Fruit fly (Drosophila melanogaster) whole organism, embryonic: ENCODE data around the gene RpS14a.

Source experiments
- Antp ChIP-seq: fragments of 200-800 bp; sonication (Bioruptor generic); optimal IDR thresholded peaks from 3 replicates; lab custom pipeline; 2016; ENCODE audit warnings: missing biosample characterization, missing genetic modification characterization
- Atf6 ChIP-seq: fragments of 200-800 bp; sonication (Bioruptor generic); IDR thresholded peaks from 2 replicates; pipeline ENCODE4 v1.3.6; 2022; ENCODE audit warnings: missing biosample characterization, missing genetic modification characterization
- Bgb ChIP-seq: fragments of 200-800 bp; sonication (Bioruptor generic); IDR thresholded peaks from 2 replicates; pipeline ENCODE4 v1.3.6; 2022; ENCODE audit warnings: missing biosample characterization, missing genetic modification characterization; ENCODE audit not compliant: partially characterized antibody
- CG10209 ChIP-seq: fragments of 200-800 bp; sonication (Bioruptor generic); optimal IDR thresholded peaks from 3 replicates; lab custom pipeline; 2017; ENCODE audit warnings: missing biosample characterization, mild to moderate bottlenecking, missing genetic modification characterization, missing genetic modification reagents
- CG10565 ChIP-seq: fragments of 200-800 bp; sonication (Bioruptor generic); optimal IDR thresholded peaks from 3 replicates; lab custom pipeline; 2016; ENCODE audit warnings: missing biosample characterization, mild to moderate bottlenecking, missing genetic modification characterization
- CG11456 ChIP-seq: fragments of 200-800 bp; sonication (Bioruptor generic); IDR thresholded peaks from 3 replicates; pipeline ENCODE4 v1.3.6; 2022; ENCODE audit warnings: missing biosample characterization, missing genetic modification characterization
- CG14014 ChIP-seq: fragments of 200-800 bp; sonication (Bioruptor generic); IDR thresholded peaks from 2 replicates; pipeline ENCODE4 v1.3.6; 2022; ENCODE audit warnings: missing biosample characterization, missing genetic modification characterization
- CG17186 ChIP-seq: fragments of 200-800 bp; sonication (Bioruptor generic); optimal IDR thresholded peaks from 3 replicates; lab custom pipeline; 2017; ENCODE audit warnings: missing biosample characterization, missing genetic modification reagents, missing genetic modification characterization
- CG18476 ChIP-seq: fragments of 200-800 bp; sonication (Bioruptor generic); optimal IDR thresholded peaks from 2 replicates; lab custom pipeline; 2016; ENCODE audit warnings: missing biosample characterization, mild to moderate bottlenecking, missing genetic modification characterization
- CG43689 ChIP-seq: fragments of 200-800 bp; sonication (Bioruptor generic); IDR thresholded peaks from 2 replicates; pipeline ENCODE4 v1.3.6; 2022; ENCODE audit warnings: missing biosample characterization, missing genetic modification characterization
- CG4424 ChIP-seq: fragments of 200-800 bp; sonication (Bioruptor generic); optimal IDR thresholded peaks from 3 replicates; lab custom pipeline; 2016; ENCODE audit warnings: missing biosample characterization, missing genetic modification characterization
- CG6689 ChIP-seq: fragments of 200-800 bp; sonication (Bioruptor generic); IDR thresholded peaks from 2 replicates; pipeline ENCODE4 v1.3.6; 2022; ENCODE audit warnings: missing biosample characterization, missing genetic modification characterization
- CG7372 ChIP-seq: fragments of 200-800 bp; sonication (Bioruptor generic); IDR thresholded peaks from 2 replicates; pipeline ENCODE4 v1.3.6; 2022; ENCODE audit warnings: missing biosample characterization, missing genetic modification characterization
- CG8924 ChIP-seq: fragments of 200-800 bp; optimal IDR thresholded peaks from 3 replicates; lab custom pipeline; 2019; ENCODE audit warnings: missing biosample characterization, mild to moderate bottlenecking, missing genetic modification characterization, moderate library complexity
- CG9215 ChIP-seq: fragments of 200-800 bp; sonication (Bioruptor generic); IDR thresholded peaks from 2 replicates; pipeline ENCODE4 v1.3.6; 2022; ENCODE audit warnings: missing biosample characterization, missing genetic modification characterization
- CG9437 ChIP-seq: fragments of 200-800 bp; sonication (Bioruptor generic); optimal IDR thresholded peaks from 2 replicates; lab custom pipeline; 2018; ENCODE audit warnings: missing biosample characterization, mild to moderate bottlenecking, missing genetic modification characterization
- CG9609 ChIP-seq: fragments of 200-800 bp; sonication (Bioruptor generic); optimal IDR thresholded peaks from 3 replicates; lab custom pipeline; 2016; ENCODE audit warnings: missing biosample characterization, missing genetic modification characterization
- CG9932 ChIP-seq: fragments of 200-800 bp; sonication (Bioruptor generic); IDR thresholded peaks from 2 replicates; pipeline ENCODE4 v1.3.6; 2022; ENCODE audit warnings: missing biosample characterization, missing genetic modification characterization
- Dad ChIP-seq: fragments of 200-800 bp; sonication (Bioruptor generic); optimal IDR thresholded peaks from 3 replicates; lab custom pipeline; 2016; ENCODE audit warnings: missing biosample characterization, missing genetic modification characterization
- Dek ChIP-seq: fragments of 200-800 bp; sonication (Bioruptor generic); optimal IDR thresholded peaks from 3 replicates; lab custom pipeline; 2019; ENCODE audit warnings: missing biosample characterization, mild to moderate bottlenecking, missing genetic modification characterization, moderate library complexity
- Drgx ChIP-seq: fragments of 200-800 bp; sonication (Bioruptor generic); IDR thresholded peaks from 2 replicates; pipeline ENCODE4 v1.3.6; 2022; ENCODE audit warnings: missing biosample characterization, missing genetic modification characterization
- ERR ChIP-seq: fragments of 200-800 bp; sonication (Bioruptor generic); optimal IDR thresholded peaks from 2 replicates; lab custom pipeline; 2016; ENCODE audit warnings: missing biosample characterization, missing genetic modification characterization
- Fer1 ChIP-seq: fragments of 200-800 bp; sonication (Bioruptor generic); optimal IDR thresholded peaks from 2 replicates; lab custom pipeline; 2017; ENCODE audit warnings: missing biosample characterization, mild to moderate bottlenecking, missing genetic modification characterization
- Fer2 ChIP-seq: fragments of 200-800 bp; sonication (Bioruptor generic); optimal IDR thresholded peaks from 2 replicates; lab custom pipeline; 2018; ENCODE audit warnings: missing biosample characterization, mild to moderate bottlenecking, missing genetic modification characterization, moderate library complexity
- H15 ChIP-seq: fragments of 200-800 bp; sonication (Bioruptor generic); IDR thresholded peaks from 3 replicates; pipeline ENCODE4 v1.3.6; 2022; ENCODE audit warnings: missing biosample characterization, missing genetic modification characterization
- Kr ChIP-seq: fragments of 200-800 bp; sonication (Bioruptor generic); optimal IDR thresholded peaks from 2 replicates; lab custom pipeline; 2017; ENCODE audit warnings: missing biosample characterization, mild to moderate bottlenecking, missing genetic modification characterization
- Myb ChIP-seq: fragments of 200-800 bp; sonication (Bioruptor generic); optimal IDR thresholded peaks from 2 replicates; lab custom pipeline; 2016; ENCODE audit warnings: missing biosample characterization, missing genetic modification characterization
- Nf-YC ChIP-seq: fragments of 200-800 bp; optimal IDR thresholded peaks from 3 replicates; lab custom pipeline; 2019; ENCODE audit warnings: missing biosample characterization, mild to moderate bottlenecking, missing genetic modification characterization, moderate library complexity
- Oaz ChIP-seq: fragments of 200-800 bp; sonication (Bioruptor generic); IDR thresholded peaks from 2 replicates; pipeline ENCODE4 v1.3.6; 2022; ENCODE audit warnings: missing biosample characterization, missing genetic modification characterization
- Pdp1 ChIP-seq, 2 experiments: fragments of 200-800 bp; sonication (Bioruptor generic); optimal IDR thresholded peaks; 3 replicates each; lab custom pipeline; 2016; ENCODE audit warnings: missing biosample characterization in 2 of 2, missing genetic modification characterization in 2 of 2, mild to moderate bottlenecking in 1 of 2, moderate library complexity in 1 of 2
- Xbp1 ChIP-seq: fragments of 200-800 bp; sonication (Bioruptor generic); optimal IDR thresholded peaks from 3 replicates; lab custom pipeline; 2016; ENCODE audit warnings: missing biosample characterization, mild to moderate bottlenecking, missing genetic modification characterization
- Xrp1 ChIP-seq: fragments of 200-800 bp; sonication (Bioruptor generic); IDR thresholded peaks from 2 replicates; pipeline ENCODE4 v1.3.6; 2022; ENCODE audit warnings: missing biosample characterization, missing genetic modification characterization
- cg ChIP-seq: fragments of 200-800 bp; sonication (Bioruptor generic); optimal IDR thresholded peaks from 3 replicates; lab custom pipeline; 2019; ENCODE audit warnings: missing biosample characterization, mild to moderate bottlenecking, missing genetic modification characterization, moderate library complexity
- corto ChIP-seq: fragments of 200-800 bp; sonication (Bioruptor generic); optimal IDR thresholded peaks from 2 replicates; lab custom pipeline; 2016; ENCODE audit warnings: missing biosample characterization, mild to moderate bottlenecking, missing genetic modification characterization, moderate library complexity
- crp ChIP-seq, 2 experiments: fragments of 200-800 bp; sonication (Bioruptor generic); optimal IDR thresholded peaks; 2 replicates in 1 of 2; 3 replicates in 1 of 2; lab custom pipeline; 2017; ENCODE audit warnings: missing biosample characterization in 2 of 2, missing genetic modification characterization in 2 of 2, mild to moderate bottlenecking in 1 of 2, moderate library complexity in 1 of 2
- dmrt99B ChIP-seq: fragments of 200-800 bp; sonication (Bioruptor generic); optimal IDR thresholded peaks from 2 replicates; lab custom pipeline; 2018; ENCODE audit warnings: missing biosample characterization, mild to moderate bottlenecking, missing genetic modification characterization, moderate library complexity
- fd3F ChIP-seq: fragments of 200-800 bp; sonication (Bioruptor generic); optimal IDR thresholded peaks from 2 replicates; lab custom pipeline; 2018; ENCODE audit warnings: missing biosample characterization, mild to moderate bottlenecking, missing genetic modification characterization, moderate library complexity
- ftz-f1 ChIP-seq: fragments of 200-800 bp; sonication (Bioruptor generic); optimal IDR thresholded peaks from 2 replicates; lab custom pipeline; 2016; ENCODE audit warnings: missing biosample characterization, missing genetic modification characterization
- gro ChIP-seq: fragments of 200-800 bp; sonication (Bioruptor generic); optimal IDR thresholded peaks from 2 replicates; lab custom pipeline; 2016; ENCODE audit warnings: missing biosample characterization, missing genetic modification characterization
- kah ChIP-seq: fragments of 200-800 bp; sonication (Bioruptor generic); optimal IDR thresholded peaks from 2 replicates; lab custom pipeline; 2018; ENCODE audit warnings: missing biosample characterization, mild to moderate bottlenecking, missing genetic modification characterization
- ken ChIP-seq: fragments of 200-800 bp; sonication (Bioruptor generic); IDR thresholded peaks from 3 replicates; pipeline ENCODE4 v1.3.6; 2022; ENCODE audit warnings: missing biosample characterization, missing genetic modification characterization
- nau ChIP-seq: fragments of 200-800 bp; sonication (Bioruptor generic); optimal IDR thresholded peaks from 3 replicates; lab custom pipeline; 2017; ENCODE audit warnings: missing biosample characterization, mild to moderate bottlenecking, missing genetic modification characterization, missing genetic modification reagents
- nerfin-1 ChIP-seq: fragments of 200-800 bp; sonication (Bioruptor generic); optimal IDR thresholded peaks from 3 replicates; lab custom pipeline; 2019; ENCODE audit warnings: missing biosample characterization, mild to moderate bottlenecking, missing genetic modification characterization, moderate library complexity
- row ChIP-seq: fragments of 200-800 bp; sonication (Bioruptor generic); IDR thresholded peaks from 3 replicates; pipeline ENCODE4 v1.3.6; 2022; ENCODE audit warnings: missing biosample characterization, missing genetic modification characterization
- shn ChIP-seq: fragments of 200-800 bp; sonication (Bioruptor generic); optimal IDR thresholded peaks from 3 replicates; lab custom pipeline; 2016; ENCODE audit warnings: missing biosample characterization, missing genetic modification characterization
- twi ChIP-seq: fragments of 200-800 bp; optimal IDR thresholded peaks from 2 replicates; lab custom pipeline; 2019; ENCODE audit warnings: missing biosample characterization, mild to moderate bottlenecking, missing genetic modification characterization, moderate library complexity
- unc-4 ChIP-seq: fragments of 200-800 bp; sonication (Bioruptor generic); IDR thresholded peaks from 2 replicates; pipeline ENCODE4 v1.3.6; 2022; ENCODE audit warnings: missing biosample characterization, missing genetic modification characterization; ENCODE audit not compliant: partially characterized antibody

Gene RpS14a

dm6 chrX:7892539-7892899 lies 41.0 kb upstream of the RpS14a start (continued):
- no peak for TF ChIP-seq corto (GFP tag; lab: Kevin White, UChicago)
- no peak for TF ChIP-seq Bgb (GFP tag; lab: Robert Waterston, UW)
- TF ChIP-seq cg, result no peak

- TF ChIP-seq kah (GFP tag; lab: Kevin White, UChicago) (no peak), row (GFP tag; lab: Robert Waterston, UW) (peak; percentile 86), CG14014 (peak; percentile 47; the same call in 1 of the 2 replicates), CG6689 (GFP tag; lab: Robert Waterston, UW) (peak; percentile 40; the same call in 1 of the 2 replicates), Pdp1 (GFP tag; optimal IDR thresholded peaks at IDR 0.05; lab: Kevin White, UChicago) (peak in 1 of 2 experiments; percentile 98), Kr (GFP tag; lab: Kevin White, UChicago) (no peak), CG10565 (GFP tag; lab: Kevin White, UChicago) (no peak), Dek (tag; lab: Kevin White, UChicago) (peak; percentile 48), CG43689 (GFP tag; lab: Robert Waterston, UW) (no peak), CG7372 (GFP tag; lab: Robert Waterston, UW) (peak; percentile 60), Fer1 (GFP tag; lab: Kevin White, UChicago) (peak; percentile 63), fd3F (peak; percentile 34), nau (GFP tag; lab: Kevin White, UChicago) (no peak), CG9215 (GFP tag; lab: Robert Waterston, UW) (peak; percentile 25; the same call in 1 of the 2 replicates), CG4424 (GFP tag; lab: Kevin White, UChicago) (peak; percentile 62), shn (GFP tag; lab: Kevin White, UChicago) (peak; percentile 14), Oaz (GFP tag; lab: Robert Waterston, UW) (peak; percentile 26; the same call in 1 of the 2 replicates), dmrt99B (tag; lab: Kevin White, UChicago) (peak; percentile 36), CG17186 (GFP tag; lab: Kevin White, UChicago) (peak; percentile 8), nerfin-1 (tag; lab: Kevin White, UChicago) (peak; percentile 41), CG10209 (GFP tag; lab: Kevin White, UChicago) (peak; percentile 25), Drgx (0 out of 2 replicates have a peak, but pooled peaks have one; percentile 20), twi (peak; percentile 26), CG9932 (GFP tag; lab: Robert Waterston, UW) (peak; percentile 84), ken (GFP tag; lab: Robert Waterston, UW) (peak; percentile 46; the same call in 2 of the 3 replicates), H15 (GFP tag; lab: Robert Waterston, UW) (0 out of 3 replicates have a peak, but pooled peaks have one; percentile 14), CG9609 (GFP tag; lab: Kevin White, UChicago) (peak; percentile 7), CG11456 (GFP tag; lab: Robert Waterston, UW) (peak; percentile 16; the same call in 1 of the 3 replicates), unc-4 (peak; percentile 65; the same call in 1 of the 2 replicates), Atf6 (GFP tag; lab: Robert Waterston, UW) (no peak), crp (GFP tag; optimal IDR thresholded peaks at IDR 0.05; lab: Kevin White, UChicago) (peak in 1 of 2 experiments; percentile 39), Fer2 (tag; lab: Kevin White, UChicago) (peak; percentile 40), Xrp1 (GFP tag; lab: Robert Waterston, UW) (peak; percentile 57; the same call in 1 of the 2 replicates), Xbp1 (GFP tag; lab: Kevin White, UChicago) (peak; percentile 80), Nf-YC (tag; lab: Kevin White, UChicago) (peak; percentile 62), Dad (GFP tag; lab: Kevin White, UChicago) (peak; percentile 4), CG8924 (tag; lab: Kevin White, UChicago) (peak; percentile 68), ERR (GFP tag; lab: Kevin White, UChicago) (no peak), gro (GFP tag; lab: Kevin White, UChicago) (peak; percentile 20), CG9437 (GFP tag; lab: Kevin White, UChicago) (peak; percentile 84), ftz-f1 (GFP tag; lab: Kevin White, UChicago) (no peak), Myb (GFP tag; lab: Kevin White, UChicago) (peak; percentile 20), Antp (GFP tag; lab: Kevin White, UChicago) (peak; percentile 30), CG18476 (GFP tag; lab: Kevin White, UChicago) (peak; percentile 33)
Observed at dm6 chrX:7893411-7894122, 40.0 kb upstream of the RpS14a start, which contains the start of the genes CG45089, ND-MNLL and p115. CG45089 (minus strand) TSS chrX:7893798. ND-MNLL (minus strand) TSS chrX:7893798. p115 (plus strand) TSS chrX:7894031.
